Worm (Caenorhabditis elegans): ENCODE results near the gene lin-52.

lin-52 gene

DNA sequence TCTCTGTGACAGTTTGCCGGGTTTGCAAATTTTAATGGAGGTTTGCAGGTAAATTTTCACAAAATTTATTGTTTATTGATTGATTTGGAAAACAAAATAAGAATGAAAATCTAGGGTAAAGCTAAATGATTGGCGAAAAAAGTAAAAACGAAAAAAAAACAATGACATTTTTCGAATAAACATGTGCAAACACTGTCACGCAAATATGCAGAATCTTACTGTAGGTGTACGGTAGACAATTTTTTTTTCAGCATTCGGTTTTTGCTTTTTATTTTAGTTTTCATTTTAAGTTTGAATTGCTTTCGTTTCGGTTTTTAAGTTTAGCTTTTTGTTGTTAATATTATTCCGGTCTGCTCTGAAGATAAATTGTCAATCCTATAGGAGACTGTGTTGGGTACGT, 6.7 kb downstream of the lin-52 start:
- TF ChIP-seq nhr-28 (tag; optimal IDR thresholded peaks at IDR 0.05) (no peak), lsy-2 (tag; optimal IDR thresholded peaks at IDR 0.05) (peak; percentile 81)

DNA sequence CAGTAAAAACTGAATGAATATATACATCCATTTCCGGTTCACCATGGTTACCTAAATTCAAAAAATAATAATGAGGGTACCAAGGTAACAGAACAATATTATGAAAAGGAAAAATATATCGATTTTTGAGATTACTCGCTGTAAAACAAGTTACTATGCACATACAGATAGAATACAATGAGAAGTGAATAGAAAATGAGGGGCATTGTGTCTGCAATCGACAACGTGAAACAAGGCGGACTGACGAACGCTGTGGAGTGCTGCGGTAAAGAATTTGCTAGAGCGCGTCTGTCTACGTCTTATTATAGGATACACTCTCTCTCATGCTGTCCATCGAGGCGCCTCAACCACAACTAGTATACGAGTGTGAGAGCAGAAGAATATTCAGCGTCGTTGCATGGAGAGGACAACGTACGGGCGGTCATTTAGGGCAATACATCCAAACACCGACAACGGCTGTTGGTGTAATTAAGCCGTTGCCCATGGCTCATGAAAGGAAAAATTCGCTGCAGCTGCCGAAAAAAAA, 7.4 kb downstream of the lin-52 start, which contains the start of gene cnx-1:
Gene cnx-1, minus strand, starts transcription at position 51 of the 526 bp plus-strand sequence.
- no peak for TF ChIP-seq ceh-39 (tag; optimal IDR thresholded peaks at IDR 0.05)
- no peak for TF ChIP-seq lsy-2 (tag; optimal IDR thresholded peaks at IDR 0.05)
- no peak for TF ChIP-seq ztf-11 (tag; optimal IDR thresholded peaks at IDR 0.05)
- peak; percentile 34 for TF ChIP-seq ham-2 (GFP tag; optimal IDR thresholded peaks at IDR 0.05)
- TF ChIP-seq tbx-8 (GFP tag; optimal IDR thresholded peaks at IDR 0.05), result no peak
- no peak for TF ChIP-seq elt-1 (tag; optimal IDR thresholded peaks at IDR 0.05; ENCODE audit: borderline replicate concordance, insufficient read depth)
- peak; percentile 73 for TF ChIP-seq mls-2 (tag; optimal IDR thresholded peaks at IDR 0.05)
- peak; percentile 84 for TF ChIP-seq nhr-2 (tag; optimal IDR thresholded peaks at IDR 0.05)
- TF ChIP-seq mep-1 (tag; optimal IDR thresholded peaks at IDR 0.05), result peak; percentile 8
- TF ChIP-seq unc-39 (tag; optimal IDR thresholded peaks at IDR 0.05), result no peak
- no peak for TF ChIP-seq hlh-1 (tag; optimal IDR thresholded peaks at IDR 0.05)
- TF ChIP-seq nhr-12 (tag; optimal IDR thresholded peaks at IDR 0.05), result no peak
- no peak for TF ChIP-seq drap-1 (GFP tag; optimal IDR thresholded peaks at IDR 0.05)
- TF ChIP-seq zip-8 (tag; optimal IDR thresholded peaks at IDR 0.05), result no peak
- TF ChIP-seq nhr-237 (tag; optimal IDR thresholded peaks at IDR 0.05), result no peak
- peak; percentile 38 for TF ChIP-seq unc-62 (GFP tag; optimal IDR thresholded peaks at IDR 0.05)
- TF ChIP-seq elt-3 (tag; optimal IDR thresholded peaks at IDR 0.05), result no peak
- no peak for TF ChIP-seq lin-13 (tag; optimal IDR thresholded peaks at IDR 0.05)
- TF ChIP-seq ceh-43 (GFP tag; optimal IDR thresholded peaks at IDR 0.05), result no peak
- no peak for TF ChIP-seq pha-4 (tag; optimal IDR thresholded peaks at IDR 0.05)
- no peak for TF ChIP-seq mab-5 (tag; optimal IDR thresholded peaks at IDR 0.05)
- no peak for TF ChIP-seq snpc-4 (tag; optimal IDR thresholded peaks at IDR 0.05)
- TF ChIP-seq flh-1 (GFP tag; optimal IDR thresholded peaks at IDR 0.05), result no peak
- TF ChIP-seq sptf-1 (tag; optimal IDR thresholded peaks at IDR 0.05), result peak; percentile 29
- TF ChIP-seq sem-2 (GFP tag; optimal IDR thresholded peaks at IDR 0.05), result no peak
- no peak for TF ChIP-seq M03D4.4 (tag; optimal IDR thresholded peaks at IDR 0.05)
- TF ChIP-seq unc-120 (tag; optimal IDR thresholded peaks at IDR 0.05; ENCODE audit: poor library complexity, severe bottlenecking), result peak; percentile 30
- TF ChIP-seq nhr-76 (tag; optimal IDR thresholded peaks at IDR 0.05), result no peak
- no peak for TF ChIP-seq bed-3 (GFP tag; optimal IDR thresholded peaks at IDR 0.05)
- no peak for TF ChIP-seq ceh-83 (GFP tag; optimal IDR thresholded peaks at IDR 0.05)
- peak; percentile 16 for TF ChIP-seq lin-32 (GFP tag; optimal IDR thresholded peaks at IDR 0.05)
- no peak for TF ChIP-seq blmp-1 (tag; optimal IDR thresholded peaks at IDR 0.05)
- no peak for TF ChIP-seq nhr-28 (tag; optimal IDR thresholded peaks at IDR 0.05)
- TF ChIP-seq ces-1 (GFP tag; optimal IDR thresholded peaks at IDR 0.05), result peak; percentile 4
- TF ChIP-seq cnd-1 (tag; optimal IDR thresholded peaks at IDR 0.05), result peak; percentile 67

ce11 chrIII:9813146-9813545, 11.4 kb downstream of the lin-52 start, which contains the start of gene ZK632.14:
Gene ZK632.14 (plus strand): TSS chrIII:9813446.
- TF ChIP-seq drap-1 (GFP tag; optimal IDR thresholded peaks at IDR 0.05) (no peak), cnd-1 (tag; optimal IDR thresholded peaks at IDR 0.05) (no peak), ceh-39 (tag; optimal IDR thresholded peaks at IDR 0.05) (no peak), bed-3 (GFP tag; optimal IDR thresholded peaks at IDR 0.05) (no peak), sptf-1 (tag; optimal IDR thresholded peaks at IDR 0.05) (no peak), lsy-2 (tag; optimal IDR thresholded peaks at IDR 0.05) (no peak), unc-120 (tag; optimal IDR thresholded peaks at IDR 0.05; ENCODE audit: poor library complexity, severe bottlenecking) (no peak), unc-62 (GFP tag; optimal IDR thresholded peaks at IDR 0.05) (no peak), mls-2 (tag; optimal IDR thresholded peaks at IDR 0.05) (no peak), elt-1 (tag; optimal IDR thresholded peaks at IDR 0.05; ENCODE audit: borderline replicate concordance, insufficient read depth) (no peak), M03D4.4 (tag; optimal IDR thresholded peaks at IDR 0.05) (no peak), flh-1 (GFP tag; optimal IDR thresholded peaks at IDR 0.05) (no peak), ceh-43 (GFP tag; optimal IDR thresholded peaks at IDR 0.05) (no peak), nhr-76 (tag; optimal IDR thresholded peaks at IDR 0.05) (no peak), ham-2 (GFP tag; optimal IDR thresholded peaks at IDR 0.05) (no peak), nhr-28 (tag; optimal IDR thresholded peaks at IDR 0.05) (no peak), ces-1 (GFP tag; optimal IDR thresholded peaks at IDR 0.05) (no peak), elt-3 (tag; optimal IDR thresholded peaks at IDR 0.05) (no peak), sem-2 (GFP tag; optimal IDR thresholded peaks at IDR 0.05) (no peak), blmp-1 (tag; optimal IDR thresholded peaks at IDR 0.05) (no peak)

Measured in whole organism, mixed stage, embryonic.